Worm (Caenorhabditis elegans) whole organism, mixed stage, embryonic: ENCODE measurements around the gene arrd-14.

ENCODE experiments used
- elt-1 ChIP-seq: sonication (generic microtip); optimal IDR thresholded peaks from 2 replicates; lab custom pipeline; 2017; ENCODE audit warnings: missing genetic modification characterization, mild to moderate bottlenecking, missing compliant biosample characterization, antibody characterized with exemption, moderate library complexity, borderline replicate concordance; ENCODE audit not compliant: insufficient read depth
- elt-3 ChIP-seq: fragments of 150-350 bp; optimal IDR thresholded peaks from 2 replicates; lab custom pipeline; 2014; ENCODE audit warnings: missing biosample characterization, missing genetic modification characterization
- lin-13 ChIP-seq: fragments of 150-350 bp; optimal IDR thresholded peaks from 2 replicates; lab custom pipeline; 2014; ENCODE audit warnings: missing biosample characterization, missing genetic modification characterization
- nhr-237 ChIP-seq: fragments of 150-350 bp; optimal IDR thresholded peaks from 2 replicates; lab custom pipeline; 2014; ENCODE audit warnings: missing biosample characterization, missing genetic modification characterization
- unc-62 ChIP-seq: fragments of 150-350 bp; optimal IDR thresholded peaks from 2 replicates; lab custom pipeline; 2014; ENCODE audit warnings: missing biosample characterization, missing genetic modification reagents, missing genetic modification characterization

ce11 chrII:13725793-13726192, 26.3 kb upstream of the arrd-14 start, which contains the start of the genes Y54G9A.7 and bub-3:
- TF ChIP-seq nhr-237 (tag; lab: Kevin White, UChicago) (no peak), elt-3 (no peak), unc-62 (GFP tag; lab: Kevin White, UChicago) (no peak), lin-13 (tag; lab: Kevin White, UChicago) (no peak), elt-1 (tag; lab: Kevin White, UChicago) (no peak)
